Worm (Caenorhabditis elegans) whole organism, young adult: ENCODE measurements around the gene lido-16.
A peak's percentile ranks its signal among the peaks of the same experiment; 100 is the strongest.

Experiments used
- B0035.1 ChIP-seq: sonication (generic microtip); optimal IDR thresholded peaks from 2 replicates; lab custom pipeline; 2016; ENCODE audit warnings: missing genetic modification characterization, mild to moderate bottlenecking, missing compliant biosample characterization, missing genotype, missing genetic modification reagents
- B0261.1 ChIP-seq: sonication (generic microtip); optimal IDR thresholded peaks from 2 replicates; lab custom pipeline; 2016; ENCODE audit warnings: mild to moderate bottlenecking, missing genetic modification characterization, moderate library complexity, missing compliant biosample characterization
- D2030.7 ChIP-seq: fragments of 200-800 bp; sonication (Bioruptor generic); IDR thresholded peaks from 2 replicates; pipeline ENCODE4 v1.3.6; 2022; ENCODE audit warnings: missing genetic modification reagents, missing genetic modification characterization, missing compliant biosample characterization
- F10E7.11 ChIP-seq: sonication (generic microtip); optimal IDR thresholded peaks from 2 replicates; lab custom pipeline; 2017; ENCODE audit warnings: mild to moderate bottlenecking, missing genetic modification characterization, moderate library complexity, missing compliant biosample characterization
- F22D6.2 ChIP-seq: sonication (generic microtip); optimal IDR thresholded peaks from 2 replicates; lab custom pipeline; 2016; ENCODE audit warnings: mild to moderate bottlenecking, missing genetic modification characterization, missing compliant biosample characterization
- F49E8.2 ChIP-seq: sonication (generic microtip); optimal IDR thresholded peaks from 3 replicates; lab custom pipeline; 2017; ENCODE audit warnings: missing genetic modification characterization, mild to moderate bottlenecking, missing compliant biosample characterization, antibody characterized with exemption, moderate library complexity; ENCODE audit not compliant: insufficient read depth
- K12H6.12 ChIP-seq: fragments of 200-800 bp; sonication (Bioruptor generic); optimal IDR thresholded peaks from 2 replicates; lab custom pipeline; 2018; ENCODE audit warnings: mild to moderate bottlenecking, missing genetic modification characterization, missing compliant biosample characterization
- Y53F4B.3 ChIP-seq: fragments of 200-800 bp; sonication (Bioruptor generic); IDR thresholded peaks from 2 replicates; pipeline ENCODE4 v1.3.6; 2022; ENCODE audit warnings: missing genetic modification reagents, missing genetic modification characterization, missing compliant biosample characterization
- Y56A3A.18 ChIP-seq: fragments of 200-800 bp; sonication (Bioruptor generic); IDR thresholded peaks from 2 replicates; pipeline ENCODE4 v1.3.6; 2022; ENCODE audit warnings: missing genetic modification reagents, missing genetic modification characterization, missing compliant biosample characterization
- Y67H2A.10 ChIP-seq: fragments of 200-800 bp; sonication (Bioruptor generic); conservative IDR thresholded peaks from 2 replicates; pipeline ENCODE4 v1.3.6; 2022; ENCODE audit warnings: missing genetic modification reagents, missing genetic modification characterization, missing compliant biosample characterization
- Y79H2A.3 ChIP-seq: fragments of 200-800 bp; sonication (Bioruptor generic); conservative IDR thresholded peaks from 2 replicates; pipeline ENCODE4 v1.3.6; 2022; ENCODE audit warnings: missing genetic modification reagents, missing genetic modification characterization, missing compliant biosample characterization
- ama-1 ChIP-seq, 3 experiments: fragments of 150-350 bp in 1 of 3; sonication (generic microtip) in 2 of 3; optimal IDR thresholded peaks; 2 replicates each; lab custom pipeline; 2014 to 2018; ENCODE audit warnings: missing biosample characterization in 2 of 3, missing genetic modification characterization in 2 of 3, missing genetic modification reagents in 2 of 3
- aptf-3 ChIP-seq: fragments of 200-800 bp; sonication (Bioruptor generic); IDR thresholded peaks from 2 replicates; pipeline ENCODE4 v1.3.6; 2022; ENCODE audit warnings: missing genetic modification characterization, missing compliant biosample characterization
- athp-1 ChIP-seq: sonication (generic microtip); optimal IDR thresholded peaks from 2 replicates; lab custom pipeline; 2017; ENCODE audit warnings: mild to moderate bottlenecking, missing genetic modification characterization, missing compliant biosample characterization
- cebp-2 ChIP-seq: fragments of 200-800 bp; sonication (Bioruptor generic); IDR thresholded peaks from 2 replicates; pipeline ENCODE4 v1.3.6; 2022; ENCODE audit warnings: missing genetic modification characterization, missing compliant biosample characterization
- ceh-100 ChIP-seq: fragments of 200-800 bp; sonication (Bioruptor generic); IDR thresholded peaks from 2 replicates; pipeline ENCODE4 v1.3.6; 2022; ENCODE audit warnings: missing genetic modification reagents, missing genetic modification characterization, missing compliant biosample characterization
- ceh-27 ChIP-seq: fragments of 200-800 bp; sonication (Bioruptor generic); optimal IDR thresholded peaks from 2 replicates; lab custom pipeline; 2018; ENCODE audit warnings: mild to moderate bottlenecking, missing genetic modification characterization, moderate library complexity, missing compliant biosample characterization
- ceh-40 ChIP-seq: fragments of 200-800 bp; sonication (Bioruptor generic); IDR thresholded peaks from 2 replicates; pipeline ENCODE4 v1.3.6; 2022; ENCODE audit warnings: missing genetic modification characterization, missing compliant biosample characterization
- dox-1 ChIP-seq: fragments of 200-800 bp; sonication (Bioruptor generic); IDR thresholded peaks from 2 replicates; pipeline ENCODE4 v1.3.6; 2022; ENCODE audit warnings: missing genetic modification reagents, missing genetic modification characterization, missing compliant biosample characterization
- dpff-1 ChIP-seq: sonication (generic microtip); optimal IDR thresholded peaks from 2 replicates; lab custom pipeline; 2017; ENCODE audit warnings: mild to moderate bottlenecking, missing genetic modification characterization, missing compliant biosample characterization
- efl-1 ChIP-seq: fragments of 150-350 bp; optimal IDR thresholded peaks from 2 replicates; lab custom pipeline; 2014; ENCODE audit warnings: missing biosample characterization, missing genetic modification reagents, missing genetic modification characterization
- egl-44 ChIP-seq: fragments of 200-800 bp; sonication (Bioruptor generic); IDR thresholded peaks from 2 replicates; pipeline ENCODE4 v1.3.6; 2022; ENCODE audit warnings: missing genetic modification reagents, missing genetic modification characterization, missing compliant biosample characterization
- egrh-3 ChIP-seq: fragments of 200-800 bp; sonication (Bioruptor generic); IDR thresholded peaks from 2 replicates; pipeline ENCODE4 v1.3.6; 2022; ENCODE audit warnings: missing genetic modification reagents, missing genetic modification characterization, missing compliant biosample characterization
- ekl-4 ChIP-seq: fragments of 200-800 bp; sonication (Bioruptor generic); IDR thresholded peaks from 2 replicates; pipeline ENCODE4 v1.3.6; 2022; ENCODE audit warnings: missing genetic modification reagents, missing genetic modification characterization, missing compliant biosample characterization
- gei-17 ChIP-seq: fragments of 200-800 bp; sonication (Bioruptor generic); optimal IDR thresholded peaks from 2 replicates; lab custom pipeline; 2018; ENCODE audit warnings: mild to moderate bottlenecking, missing genetic modification characterization, missing compliant biosample characterization
- hrde-1 ChIP-seq: sonication (generic microtip); optimal IDR thresholded peaks from 2 replicates; lab custom pipeline; 2016; ENCODE audit warnings: missing genetic modification characterization, mild to moderate bottlenecking, missing compliant biosample characterization, moderate library complexity, missing genotype, missing genetic modification reagents, borderline replicate concordance
- hsf-1 ChIP-seq: fragments of 200-800 bp; sonication (Bioruptor generic); IDR thresholded peaks from 2 replicates; pipeline ENCODE4 v1.3.6; 2022; ENCODE audit warnings: missing genetic modification reagents, missing genetic modification characterization, missing compliant biosample characterization
- lag-1 ChIP-seq: fragments of 200-800 bp; sonication (Bioruptor generic); IDR thresholded peaks from 2 replicates; pipeline ENCODE4 v1.3.6; 2022; ENCODE audit warnings: missing genetic modification reagents, missing genetic modification characterization, missing compliant biosample characterization
- let-526 ChIP-seq: fragments of 200-800 bp; sonication (Bioruptor generic); IDR thresholded peaks from 2 replicates; pipeline ENCODE4 v1.3.6; 2022; ENCODE audit warnings: missing genetic modification reagents, missing genetic modification characterization, missing compliant biosample characterization
- lsl-1 ChIP-seq: fragments of 200-800 bp; sonication (Bioruptor generic); optimal IDR thresholded peaks from 2 replicates; lab custom pipeline; 2018; ENCODE audit warnings: mild to moderate bottlenecking, missing genetic modification characterization, moderate library complexity, missing compliant biosample characterization
- madf-10 ChIP-seq: sonication (generic microtip); optimal IDR thresholded peaks from 2 replicates; lab custom pipeline; 2016; ENCODE audit warnings: mild to moderate bottlenecking, missing genetic modification characterization, missing compliant biosample characterization
- madf-3 ChIP-seq: fragments of 200-800 bp; sonication (Bioruptor generic); IDR thresholded peaks from 2 replicates; pipeline ENCODE4 v1.3.6; 2022; ENCODE audit warnings: missing genetic modification reagents, missing genetic modification characterization, missing compliant biosample characterization
- mcd-1 ChIP-seq: fragments of 200-800 bp; sonication (Bioruptor generic); IDR thresholded peaks from 2 replicates; pipeline ENCODE4 v1.3.6; 2022; ENCODE audit warnings: missing genetic modification reagents, missing genetic modification characterization, missing compliant biosample characterization
- mes-4 ChIP-seq: sonication (generic microtip); optimal IDR thresholded peaks from 2 replicates; lab custom pipeline; 2016; ENCODE audit warnings: missing genotype, missing genetic modification characterization, missing compliant biosample characterization
- nhr-27 ChIP-seq: fragments of 200-800 bp; sonication (Bioruptor generic); optimal IDR thresholded peaks from 2 replicates; lab custom pipeline; 2018; ENCODE audit warnings: mild to moderate bottlenecking, missing genetic modification characterization, moderate library complexity, missing compliant biosample characterization
- nhr-80 ChIP-seq: sonication (generic microtip); optimal IDR thresholded peaks from 2 replicates; lab custom pipeline; 2016; ENCODE audit warnings: missing genetic modification characterization, missing compliant biosample characterization
- nhr-90 ChIP-seq: sonication (generic microtip); optimal IDR thresholded peaks from 2 replicates; lab custom pipeline; 2016; ENCODE audit warnings: missing genotype, mild to moderate bottlenecking, missing genetic modification characterization, missing compliant biosample characterization
- pha-4 ChIP-seq: fragments of 150-350 bp; sonication (generic microtip); optimal IDR thresholded peaks from 2 replicates; lab custom pipeline; 2014; ENCODE audit warnings: missing biosample characterization, missing genetic modification reagents, missing genetic modification characterization
- rcor-1 ChIP-seq: fragments of 200-800 bp; sonication (Bioruptor generic); IDR thresholded peaks from 2 replicates; pipeline ENCODE4 v1.3.6; 2022; ENCODE audit warnings: missing genetic modification reagents, missing genetic modification characterization, missing compliant biosample characterization
- rec-8 ChIP-seq, 2 experiments: sonication (generic microtip); optimal IDR thresholded peaks; 2 replicates each; lab custom pipeline; 2016; ENCODE audit warnings: mild to moderate bottlenecking in 2 of 2, missing genetic modification characterization in 2 of 2, missing genetic modification reagents in 2 of 2, missing genotype in 2 of 2, missing biosample characterization in 1 of 2, missing compliant biosample characterization in 1 of 2, moderate library complexity in 1 of 2
- sdz-38 ChIP-seq: sonication (generic microtip); optimal IDR thresholded peaks from 2 replicates; lab custom pipeline; 2016; ENCODE audit warnings: missing genotype, missing genetic modification characterization, missing compliant biosample characterization
- tbp1 ChIP-seq: fragments of 200-800 bp; sonication (Bioruptor generic); optimal IDR thresholded peaks from 2 replicates; lab custom pipeline; 2018; ENCODE audit warnings: mild to moderate bottlenecking, missing genetic modification characterization, missing compliant biosample characterization
- tbx-9 ChIP-seq: sonication (generic microtip); optimal IDR thresholded peaks from 2 replicates; lab custom pipeline; 2016; ENCODE audit warnings: borderline replicate concordance, missing genetic modification characterization, inconsistent platforms, missing compliant biosample characterization
- unc-130 ChIP-seq: sonication (generic microtip); optimal IDR thresholded peaks from 2 replicates; lab custom pipeline; 2016; ENCODE audit warnings: missing genetic modification reagents, missing genetic modification characterization, missing compliant biosample characterization
- unc-62 ChIP-seq: fragments of 150-350 bp; optimal IDR thresholded peaks from 2 replicates; lab custom pipeline; 2014; ENCODE audit warnings: missing biosample characterization, missing genetic modification reagents, missing genetic modification characterization
- xnd-1 ChIP-seq: sonication (generic microtip); optimal IDR thresholded peaks from 2 replicates; lab custom pipeline; 2016; ENCODE audit warnings: missing genotype, missing genetic modification reagents, missing genetic modification characterization, missing compliant biosample characterization
- ztf-18 ChIP-seq: sonication (generic microtip); optimal IDR thresholded peaks from 2 replicates; lab custom pipeline; 2016; ENCODE audit warnings: missing genotype, mild to moderate bottlenecking, missing genetic modification characterization, missing compliant biosample characterization
- ztf-3 ChIP-seq: fragments of 200-800 bp; sonication (Bioruptor generic); optimal IDR thresholded peaks from 2 replicates; lab custom pipeline; 2018; ENCODE audit warnings: mild to moderate bottlenecking, missing genetic modification characterization, missing compliant biosample characterization
- ztf-6 ChIP-seq: fragments of 200-800 bp; sonication (Bioruptor generic); IDR thresholded peaks from 2 replicates; pipeline ENCODE4 v1.3.6; 2022; ENCODE audit warnings: missing genetic modification reagents, missing genetic modification characterization, missing compliant biosample characterization

Gene lido-16

DNA sequence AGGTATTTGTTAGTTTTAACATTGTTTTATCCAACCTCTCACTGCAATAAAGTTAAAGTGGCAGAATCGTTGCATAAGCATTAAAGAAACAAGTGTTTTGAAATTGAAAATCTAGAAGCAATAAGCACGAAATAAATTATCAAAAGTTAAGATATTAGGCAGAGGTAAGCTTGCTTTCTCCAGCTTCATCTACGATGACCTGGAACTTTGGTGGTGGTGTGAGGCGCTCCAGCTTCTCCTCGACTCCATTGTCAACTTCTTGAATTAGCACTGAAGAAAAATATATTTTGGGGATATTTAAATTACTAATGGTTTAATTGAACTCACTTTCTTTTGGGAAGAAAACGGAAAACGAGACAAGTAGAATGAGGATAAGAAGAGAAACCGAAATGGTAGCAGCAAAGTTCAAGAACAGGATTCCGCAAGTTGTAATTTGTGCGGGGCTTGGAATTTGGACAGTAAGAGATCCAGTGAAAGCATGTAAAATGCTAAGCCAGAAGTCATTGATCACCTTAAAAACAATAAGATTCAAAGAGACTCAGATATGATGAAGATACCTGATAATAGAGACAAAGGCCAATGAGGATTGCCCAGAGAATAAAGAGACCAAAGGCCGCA lies 9.0 kb upstream of the lido-16 start (continued):
- TF ChIP-seq ztf-18 (tag; lab: Kevin White, UChicago): no peak
- no peak for TF ChIP-seq Y67H2A.10 (GFP tag; lab: Robert Waterston, UW)
- TF ChIP-seq hsf-1 (GFP tag; lab: Robert Waterston, UW): peak; percentile 60
- no peak for TF ChIP-seq ama-1 (optimal IDR thresholded peaks at IDR 0.05; lab: Kevin White, UChicago)
- TF ChIP-seq ama-1 (GFP tag; optimal IDR thresholded peaks at IDR 0.05; lab: Kevin White, UChicago): peak in 1 of 2 experiments; percentile 6
- no peak for TF ChIP-seq cebp-2 (GFP tag; lab: Robert Waterston, UW)
- TF ChIP-seq madf-3 (GFP tag; lab: Robert Waterston, UW): 0 out of 2 replicates have a peak, but pooled peaks have one; percentile 1
- no peak for TF ChIP-seq mcd-1 (GFP tag; lab: Robert Waterston, UW)
- no peak for TF ChIP-seq rcor-1 (GFP tag; lab: Robert Waterston, UW)
- no peak for TF ChIP-seq ekl-4
- TF ChIP-seq hrde-1 (tag; lab: Kevin White, UChicago): peak; percentile 28
- TF ChIP-seq athp-1 (tag; lab: Kevin White, UChicago): no peak
- no peak for TF ChIP-seq unc-130 (GFP tag; lab: Kevin White, UChicago)
- no peak for TF ChIP-seq nhr-90
- TF ChIP-seq rec-8 (tag; optimal IDR thresholded peaks at IDR 0.05; lab: Kevin White, UChicago): no peak
- no peak for TF ChIP-seq aptf-3 (GFP tag; lab: Robert Waterston, UW)
- TF ChIP-seq lag-1 (GFP tag; lab: Robert Waterston, UW): no peak
- no peak for TF ChIP-seq ztf-6 (GFP tag; lab: Robert Waterston, UW)
- no peak for TF ChIP-seq F10E7.11 (tag; lab: Kevin White, UChicago)
- TF ChIP-seq Y79H2A.3 (GFP tag; lab: Robert Waterston, UW): no peak
- no peak for TF ChIP-seq B0261.1
- TF ChIP-seq tbp1 (GFP tag; lab: Kevin White, UChicago): no peak
- TF ChIP-seq tbx-9: no peak
- peak; percentile 35 for TF ChIP-seq xnd-1 (tag; lab: Kevin White, UChicago)
- no peak for TF ChIP-seq pha-4
- peak; percentile 31 for TF ChIP-seq F49E8.2 (tag; lab: Kevin White, UChicago)
- no peak for TF ChIP-seq ceh-40 (GFP tag; lab: Robert Waterston, UW)
- no peak for TF ChIP-seq mes-4 (tag; lab: Kevin White, UChicago)
- TF ChIP-seq egrh-3 (GFP tag; lab: Robert Waterston, UW): no peak
- no peak for TF ChIP-seq ztf-3 (GFP tag; lab: Kevin White, UChicago)
- no peak for TF ChIP-seq efl-1 (GFP tag; lab: Kevin White, UChicago)
- TF ChIP-seq D2030.7 (GFP tag; lab: Robert Waterston, UW): no peak
- TF ChIP-seq dpff-1: no peak
- TF ChIP-seq dox-1 (GFP tag; lab: Robert Waterston, UW): no peak
- TF ChIP-seq gei-17 (GFP tag; lab: Kevin White, UChicago): no peak
- no peak for TF ChIP-seq nhr-80 (tag; lab: Kevin White, UChicago)
- TF ChIP-seq sdz-38 (tag; lab: Kevin White, UChicago): no peak
- TF ChIP-seq K12H6.12 (tag; lab: Kevin White, UChicago): no peak
- TF ChIP-seq madf-10 (tag; lab: Kevin White, UChicago): no peak
- TF ChIP-seq B0035.1 (tag; lab: Kevin White, UChicago): no peak
- no peak for TF ChIP-seq egl-44
- TF ChIP-seq let-526 (GFP tag; lab: Robert Waterston, UW): no peak
- no peak for TF ChIP-seq ceh-27
- TF ChIP-seq unc-62 (GFP tag; lab: Kevin White, UChicago): no peak
- TF ChIP-seq nhr-27 (tag; lab: Kevin White, UChicago): no peak
- no peak for TF ChIP-seq F22D6.2 (tag; lab: Kevin White, UChicago)
- 0 out of 2 replicates have a peak, but pooled peaks have one; percentile 35 for TF ChIP-seq ceh-100
- TF ChIP-seq Y53F4B.3 (GFP tag; lab: Robert Waterston, UW): no peak
- no peak for TF ChIP-seq lsl-1 (GFP tag; lab: Kevin White, UChicago)
- TF ChIP-seq Y56A3A.18 (GFP tag; lab: Robert Waterston, UW): no peak
